Fruit fly (Drosophila melanogaster) whole organism, prepupa: Measurements from ENCODE around the gene PIG-H.

Experiments
- CG10669 ChIP-seq: fragments of 200-800 bp; sonication (Bioruptor generic); optimal IDR thresholded peaks from 3 replicates; lab custom pipeline; 2018; ENCODE audit warnings: missing biosample characterization, mild to moderate bottlenecking, missing genetic modification characterization, moderate library complexity
- CG11294 ChIP-seq: fragments of 200-800 bp; sonication (Bioruptor generic); IDR thresholded peaks from 2 replicates; pipeline ENCODE4 v1.3.6; 2022; ENCODE audit warnings: missing biosample characterization, missing genetic modification characterization
- CG11902 ChIP-seq: fragments of 200-800 bp; sonication (Bioruptor generic); optimal IDR thresholded peaks from 3 replicates; lab custom pipeline; 2016; ENCODE audit warnings: missing biosample characterization, missing genetic modification characterization
- CG15336 ChIP-seq: fragments of 200-800 bp; sonication (Bioruptor generic); IDR thresholded peaks from 2 replicates; pipeline ENCODE4 v1.3.6; 2022; ENCODE audit warnings: missing biosample characterization, missing genetic modification characterization
- CG32006 ChIP-seq: fragments of 200-800 bp; sonication (Bioruptor generic); optimal IDR thresholded peaks from 3 replicates; lab custom pipeline; 2017; ENCODE audit warnings: missing biosample characterization, mild to moderate bottlenecking, missing genetic modification characterization
- CG34406 ChIP-seq: fragments of 200-800 bp; sonication (Bioruptor generic); optimal IDR thresholded peaks from 3 replicates; lab custom pipeline; 2016; ENCODE audit warnings: missing biosample characterization, missing genetic modification characterization
- CG3919 ChIP-seq: fragments of 200-800 bp; sonication (Bioruptor generic); optimal IDR thresholded peaks from 3 replicates; lab custom pipeline; 2016; ENCODE audit warnings: missing biosample characterization, missing genetic modification characterization
- CG4318 ChIP-seq: fragments of 200-800 bp; sonication (Bioruptor generic); optimal IDR thresholded peaks from 3 replicates; lab custom pipeline; 2017; ENCODE audit warnings: missing biosample characterization, mild to moderate bottlenecking, missing genetic modification characterization
- CG6276 ChIP-seq: fragments of 200-800 bp; sonication (Bioruptor generic); optimal IDR thresholded peaks from 2 replicates; lab custom pipeline; 2017; ENCODE audit warnings: missing biosample characterization, mild to moderate bottlenecking, missing genetic modification characterization
- CG6792 ChIP-seq: fragments of 200-800 bp; sonication (Bioruptor generic); optimal IDR thresholded peaks from 3 replicates; lab custom pipeline; 2016; ENCODE audit warnings: missing biosample characterization, missing genetic modification characterization
- CG6808 ChIP-seq: fragments of 200-800 bp; sonication (Bioruptor generic); optimal IDR thresholded peaks from 3 replicates; lab custom pipeline; 2017; ENCODE audit warnings: missing biosample characterization, missing genetic modification characterization, mild to moderate bottlenecking, moderate library complexity, missing genetic modification reagents
- CG6854 ChIP-seq: fragments of 200-800 bp; sonication (Bioruptor generic); optimal IDR thresholded peaks from 2 replicates; lab custom pipeline; 2017; ENCODE audit warnings: missing biosample characterization, mild to moderate bottlenecking, missing genetic modification characterization
- CG7368 ChIP-seq: fragments of 200-800 bp; sonication (Bioruptor generic); optimal IDR thresholded peaks from 3 replicates; lab custom pipeline; 2016; ENCODE audit warnings: missing biosample characterization, missing genetic modification characterization
- CG8319 ChIP-seq: fragments of 200-800 bp; sonication (Bioruptor generic); optimal IDR thresholded peaks from 3 replicates; lab custom pipeline; 2016; ENCODE audit warnings: missing biosample characterization, missing genetic modification characterization
- CG9139 ChIP-seq: fragments of 200-800 bp; sonication (Bioruptor generic); optimal IDR thresholded peaks from 3 replicates; lab custom pipeline; 2017; ENCODE audit warnings: missing biosample characterization, mild to moderate bottlenecking, missing genetic modification characterization
- Eip78C ChIP-seq: fragments of 200-800 bp; sonication (Bioruptor generic); peaks from one replicate; lab custom pipeline; 2016; ENCODE audit warnings: missing biosample characterization, missing genetic modification characterization
- Ets21C ChIP-seq: fragments of 200-800 bp; sonication (Bioruptor generic); optimal IDR thresholded peaks from 3 replicates; lab custom pipeline; 2016; ENCODE audit warnings: missing biosample characterization, missing genetic modification characterization
- Ets96B ChIP-seq: fragments of 200-800 bp; optimal IDR thresholded peaks from 2 replicates; lab custom pipeline; 2019; ENCODE audit warnings: missing biosample characterization, mild to moderate bottlenecking, missing genetic modification characterization, moderate library complexity
- Hr38 ChIP-seq: sonication (Bioruptor generic); optimal IDR thresholded peaks from 2 replicates; lab custom pipeline; 2016; ENCODE audit warnings: missing biosample characterization, missing genetic modification characterization
- Hr4 ChIP-seq: fragments of 200-800 bp; sonication (Bioruptor generic); optimal IDR thresholded peaks from 3 replicates; lab custom pipeline; 2016; ENCODE audit warnings: missing biosample characterization, missing genetic modification characterization
- Lpt ChIP-seq: fragments of 200-800 bp; sonication (Bioruptor generic); optimal IDR thresholded peaks from 3 replicates; lab custom pipeline; 2016; ENCODE audit warnings: missing biosample characterization, missing genetic modification characterization
- Smox ChIP-seq: fragments of 200-800 bp; sonication (Bioruptor generic); optimal IDR thresholded peaks from 3 replicates; lab custom pipeline; 2016; ENCODE audit warnings: missing biosample characterization, missing genetic modification characterization
- Sox102F ChIP-seq: fragments of 200-800 bp; sonication (Bioruptor generic); optimal IDR thresholded peaks from 2 replicates; lab custom pipeline; 2016; ENCODE audit warnings: missing biosample characterization, mild to moderate bottlenecking, missing genetic modification characterization
- achi ChIP-seq: fragments of 200-800 bp; sonication (Bioruptor generic); optimal IDR thresholded peaks from 3 replicates; lab custom pipeline; 2016; ENCODE audit warnings: missing biosample characterization, missing genetic modification characterization
- acj6 ChIP-seq: fragments of 200-800 bp; sonication (Bioruptor generic); optimal IDR thresholded peaks from 3 replicates; lab custom pipeline; 2016; ENCODE audit warnings: missing biosample characterization, missing genetic modification characterization
- dac ChIP-seq: fragments of 200-800 bp; sonication (Bioruptor generic); optimal IDR thresholded peaks from 2 replicates; lab custom pipeline; 2017; ENCODE audit warnings: missing biosample characterization, mild to moderate bottlenecking, missing genetic modification characterization
- dsx ChIP-seq: fragments of 200-800 bp; optimal IDR thresholded peaks from 3 replicates; lab custom pipeline; 2019; ENCODE audit warnings: missing biosample characterization, mild to moderate bottlenecking, missing genetic modification characterization, moderate library complexity; ENCODE audit not compliant: poor library complexity, severe bottlenecking
- esn ChIP-seq: fragments of 200-800 bp; sonication (Bioruptor generic); optimal IDR thresholded peaks from 2 replicates; lab custom pipeline; 2016; ENCODE audit warnings: missing biosample characterization, mild to moderate bottlenecking, missing genetic modification characterization, moderate library complexity
- fd85E ChIP-seq: fragments of 200-800 bp; sonication (Bioruptor generic); optimal IDR thresholded peaks from 3 replicates; lab custom pipeline; 2016; ENCODE audit warnings: missing biosample characterization, missing genetic modification characterization
- fkh ChIP-seq: fragments of 200-800 bp; sonication (Bioruptor generic); optimal IDR thresholded peaks from 3 replicates; lab custom pipeline; 2017; ENCODE audit warnings: missing biosample characterization, mild to moderate bottlenecking, missing genetic modification characterization, moderate library complexity
- net ChIP-seq: fragments of 200-800 bp; sonication (Bioruptor generic); optimal IDR thresholded peaks from 3 replicates; lab custom pipeline; 2016; ENCODE audit warnings: missing biosample characterization, missing genetic modification characterization
- salr ChIP-seq, 2 experiments: fragments of 200-800 bp; sonication (Bioruptor generic); optimal IDR thresholded peaks; 3 replicates each; lab custom pipeline; 2016 to 2018; ENCODE audit warnings: missing biosample characterization in 2 of 2, missing genetic modification characterization in 2 of 2, mild to moderate bottlenecking in 1 of 2
- ss ChIP-seq, 2 experiments: fragments of 200-800 bp; sonication (Bioruptor generic); optimal IDR thresholded peaks; 2 replicates in 1 of 2; 3 replicates in 1 of 2; lab custom pipeline; 2017 to 2018; ENCODE audit warnings: mild to moderate bottlenecking in 2 of 2, missing biosample characterization in 2 of 2, missing genetic modification characterization in 2 of 2, moderate library complexity in 1 of 2
- svp ChIP-seq: fragments of 200-800 bp; sonication (Bioruptor generic); peaks from one replicate; lab custom pipeline; 2016; ENCODE audit warnings: missing biosample characterization, missing genetic modification characterization
- topi ChIP-seq: fragments of 200-800 bp; sonication (Bioruptor generic); optimal IDR thresholded peaks from 3 replicates; lab custom pipeline; 2016; ENCODE audit warnings: missing biosample characterization, missing genetic modification characterization
- vri ChIP-seq: fragments of 200-800 bp; sonication (Bioruptor generic); optimal IDR thresholded peaks from 3 replicates; lab custom pipeline; 2016; ENCODE audit warnings: missing biosample characterization, mild to moderate bottlenecking, missing genetic modification characterization

The PIG-H gene

dm6 chr3R:7953041-7953788 lies 46.4 kb upstream of the PIG-H start (continued):
- peak; percentile 49 for TF ChIP-seq CG6808 (GFP tag; lab: Kevin White, UChicago)
- TF ChIP-seq Ets96B (tag; lab: Kevin White, UChicago): peak; percentile 66
- peak; percentile 24 for TF ChIP-seq acj6 (GFP tag; lab: Kevin White, UChicago)
- no peak for TF ChIP-seq Hr38 (GFP tag; lab: Kevin White, UChicago)
- TF ChIP-seq Hr4 (GFP tag; lab: Kevin White, UChicago): no peak
- no peak for TF ChIP-seq CG6854
- no peak for TF ChIP-seq Lpt
- peak; percentile 77 for TF ChIP-seq Eip78C (GFP tag; lab: Kevin White, UChicago)
- no peak for TF ChIP-seq dac (GFP tag; lab: Kevin White, UChicago)
- peak; percentile 15 for TF ChIP-seq CG34406 (GFP tag; lab: Kevin White, UChicago)
- TF ChIP-seq CG3919 (GFP tag; lab: Kevin White, UChicago): peak; percentile 20
- TF ChIP-seq CG11902 (GFP tag; lab: Kevin White, UChicago): no peak
- TF ChIP-seq fd85E (GFP tag; lab: Kevin White, UChicago): no peak
- TF ChIP-seq achi (GFP tag; lab: Kevin White, UChicago): peak; percentile 28
- no peak for TF ChIP-seq vri (GFP tag; lab: Kevin White, UChicago)
- peak; percentile 41; the same call in 1 of the 2 replicates for TF ChIP-seq CG15336 (GFP tag; lab: Robert Waterston, UW)
- no peak for TF ChIP-seq CG6276
- TF ChIP-seq CG8319 (GFP tag; lab: Kevin White, UChicago): no peak
- TF ChIP-seq Smox (GFP tag; lab: Kevin White, UChicago): no peak
- TF ChIP-seq topi (GFP tag; lab: Kevin White, UChicago): no peak
- TF ChIP-seq Ets21C (GFP tag; lab: Kevin White, UChicago): no peak
- TF ChIP-seq CG32006 (GFP tag; lab: Kevin White, UChicago): no peak
- TF ChIP-seq net (GFP tag; lab: Kevin White, UChicago): peak; percentile 5
- no peak for TF ChIP-seq CG6792
- TF ChIP-seq dsx: peak; percentile 72
- TF ChIP-seq Sox102F (GFP tag; lab: Kevin White, UChicago): no peak
- TF ChIP-seq, all 60 proteins: peak for 23

DNA sequence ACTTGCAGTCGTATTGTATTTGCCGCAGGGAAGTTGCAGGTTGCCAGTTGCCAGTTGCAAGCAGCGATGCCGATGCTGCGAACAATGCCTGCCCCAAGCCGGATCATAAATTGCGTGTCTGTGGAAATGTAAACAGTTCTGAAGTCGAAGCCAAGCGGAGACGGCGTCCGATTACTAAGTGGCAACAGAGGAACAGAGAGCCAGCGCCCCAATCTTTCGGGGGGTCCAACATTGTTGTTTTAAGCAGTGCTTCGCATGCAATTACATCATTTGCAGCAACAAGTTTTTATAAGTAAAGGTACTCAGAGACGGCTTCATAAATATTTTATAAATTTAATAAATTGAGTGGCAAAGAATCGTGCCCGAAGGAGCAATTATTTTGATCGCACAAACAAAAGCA lies 45.2 kb upstream of the PIG-H start:
- no peak for TF ChIP-seq CG34406 (GFP tag; lab: Kevin White, UChicago)
- TF ChIP-seq svp (GFP tag; lab: Kevin White, UChicago): no peak
- TF ChIP-seq dsx: peak; percentile 94
- no peak for TF ChIP-seq CG11294 (GFP tag; lab: Robert Waterston, UW)
- no peak for TF ChIP-seq CG4318 (GFP tag; lab: Kevin White, UChicago)
- peak; percentile 11 for TF ChIP-seq CG6854
- peak; percentile 7 for TF ChIP-seq Sox102F (GFP tag; lab: Kevin White, UChicago)
- no peak for TF ChIP-seq salr (GFP tag; optimal IDR thresholded peaks at IDR 0.05; lab: Kevin White, UChicago)
- peak in 1 of 2 experiments; percentile 83 for TF ChIP-seq ss (GFP tag; optimal IDR thresholded peaks at IDR 0.05; lab: Kevin White, UChicago)
- no peak for TF ChIP-seq CG10669 (GFP tag; lab: Kevin White, UChicago)
- no peak for TF ChIP-seq CG6792
- TF ChIP-seq acj6 (GFP tag; lab: Kevin White, UChicago): no peak
- TF ChIP-seq esn (GFP tag; lab: Kevin White, UChicago): no peak
- no peak for TF ChIP-seq fkh (GFP tag; lab: Kevin White, UChicago)
- no peak for TF ChIP-seq CG7368 (GFP tag; lab: Kevin White, UChicago)
- TF ChIP-seq CG9139 (GFP tag; lab: Kevin White, UChicago): no peak

- TF ChIP-seq Lpt (peak; percentile 1), Eip78C (GFP tag; lab: Kevin White, UChicago) (peak; percentile 25), Ets21C (GFP tag; lab: Kevin White, UChicago) (no peak), dsx (peak; percentile 100), Sox102F (GFP tag; lab: Kevin White, UChicago) (no peak)
These were observed 42.6 kb upstream of the PIG-H start for dm6 chr3R:7957008-7957407.
